Worm (Caenorhabditis elegans) whole organism, L4 larva: Measurements from ENCODE around the gene kel-8.

ENCODE experiments used
- F26F4.8 ChIP-seq: fragments of 200-800 bp; sonication (Bioruptor generic); conservative IDR thresholded peaks from 2 replicates; pipeline ENCODE4 v1.3.6; 2022; ENCODE audit warnings: missing genetic modification characterization, missing compliant biosample characterization
- aha-1 ChIP-seq: fragments of 150-350 bp; peaks from one replicate; lab custom pipeline; 2014; ENCODE audit warnings: missing biosample characterization, missing genetic modification characterization
- ama-1 ChIP-seq: fragments of 150-350 bp; optimal IDR thresholded peaks from 2 replicates; lab custom pipeline; 2014; ENCODE audit warnings: inconsistent platforms, mixed read lengths
- hif-1 ChIP-seq, 2 experiments: sonication (generic microtip); optimal IDR thresholded peaks; 2 replicates each; lab custom pipeline; 2016 to 2017; ENCODE audit warnings: missing compliant biosample characterization in 2 of 2, missing genetic modification characterization in 2 of 2, missing genetic modification reagents in 2 of 2, missing genotype in 2 of 2, mild to moderate bottlenecking in 1 of 2
- hlh-11 ChIP-seq: fragments of 200-800 bp; sonication (Bioruptor generic); optimal IDR thresholded peaks from 2 replicates; lab custom pipeline; 2018; ENCODE audit warnings: mild to moderate bottlenecking, missing genetic modification characterization, missing compliant biosample characterization
- nhr-77 ChIP-seq: fragments of 150-350 bp; optimal IDR thresholded peaks from 2 replicates; lab custom pipeline; 2014; ENCODE audit warnings: missing biosample characterization, missing genetic modification characterization
- pha-4 ChIP-seq, 2 experiments: fragments of 150-350 bp in 1 of 2; fragments of 200-800 bp in 1 of 2; sonication (Bioruptor generic) in 1 of 2; IDR thresholded peaks in 1 of 2; optimal IDR thresholded peaks in 1 of 2; 2 replicates each; pipeline versions ENCODE4 v1.3.6 to Lab custom; 2014 to 2022; ENCODE audit warnings: missing genetic modification characterization in 2 of 2, missing genetic modification reagents in 2 of 2, missing biosample characterization in 1 of 2, missing compliant biosample characterization in 1 of 2
- set-16 ChIP-seq: fragments of 200-800 bp; sonication (Bioruptor generic); IDR thresholded peaks from 2 replicates; pipeline ENCODE4 v1.3.6; 2022; ENCODE audit warnings: missing genetic modification reagents, missing genetic modification characterization, missing compliant biosample characterization
- skn-1 ChIP-seq: fragments of 150-350 bp; optimal IDR thresholded peaks from 2 replicates; lab custom pipeline; 2014; ENCODE audit warnings: missing biosample characterization, missing genetic modification characterization
- unc-130 ChIP-seq: sonication (generic microtip); optimal IDR thresholded peaks from 2 replicates; lab custom pipeline; 2016; ENCODE audit warnings: missing genetic modification reagents, missing genetic modification characterization, missing compliant biosample characterization
- ztf-7 ChIP-seq: fragments of 150-350 bp; optimal IDR thresholded peaks from 2 replicates; lab custom pipeline; 2014; ENCODE audit warnings: missing biosample characterization, missing genetic modification characterization

- no peak for TF ChIP-seq set-16
- TF ChIP-seq nhr-77: no peak
- TF ChIP-seq skn-1 (tag; lab: Kevin White, UChicago): no peak
- TF ChIP-seq hlh-11 (tag; lab: Kevin White, UChicago): no peak
- no peak for TF ChIP-seq unc-130 (GFP tag; lab: Kevin White, UChicago)
- no peak for TF ChIP-seq ztf-7 (tag; lab: Kevin White, UChicago)
- TF ChIP-seq hif-1 (tag; optimal IDR thresholded peaks at IDR 0.05; lab: Kevin White, UChicago): no peak
- no peak for TF ChIP-seq ama-1 (lab: Kevin White, UChicago)
- no peak for TF ChIP-seq F26F4.8
- no peak for TF ChIP-seq aha-1 (tag; lab: Kevin White, UChicago)
- TF ChIP-seq pha-4 (GFP tag; IDR thresholded peaks at IDR 0.05; lab: Robert Waterston, UW): no peak
- TF ChIP-seq pha-4 (tag; optimal IDR thresholded peaks at IDR 0.05; lab: Kevin White, UChicago): no peak
Observed at ce11 chrV:2690948-2691347, 19.7 kb downstream of the kel-8 start.
